Fruit fly (Drosophila melanogaster) whole organism, embryonic: ENCODE measurements around the gene CG42305.

ENCODE experiments used
- Ada2b ChIP-seq: fragments of 200-800 bp; sonication (Bioruptor generic); IDR thresholded peaks from 2 replicates; pipeline ENCODE4 v1.3.6; 2022; ENCODE audit warnings: missing biosample characterization, missing genetic modification characterization
- Aef1 ChIP-seq: fragments of 200-800 bp; sonication (Bioruptor generic); IDR thresholded peaks from 3 replicates; pipeline ENCODE4 v1.3.6; 2022; ENCODE audit warnings: missing biosample characterization, missing genetic modification characterization
- Atf3 ChIP-seq: fragments of 200-800 bp; sonication (Bioruptor generic); optimal IDR thresholded peaks from 3 replicates; lab custom pipeline; 2016; ENCODE audit warnings: missing biosample characterization, missing genetic modification characterization
- Atf6 ChIP-seq: fragments of 200-800 bp; sonication (Bioruptor generic); IDR thresholded peaks from 2 replicates; pipeline ENCODE4 v1.3.6; 2022; ENCODE audit warnings: missing biosample characterization, missing genetic modification characterization
- Bdp1 ChIP-seq: fragments of 200-800 bp; sonication (Bioruptor generic); optimal IDR thresholded peaks from 3 replicates; lab custom pipeline; 2016; ENCODE audit warnings: missing biosample characterization, missing genetic modification characterization
- Bteb2 ChIP-seq: fragments of 200-800 bp; sonication (Bioruptor generic); optimal IDR thresholded peaks from 2 replicates; lab custom pipeline; 2016; ENCODE audit warnings: missing biosample characterization, missing genetic modification characterization
- CG1024 ChIP-seq: fragments of 200-800 bp; sonication (Bioruptor generic); IDR thresholded peaks from 2 replicates; pipeline ENCODE4 v1.3.6; 2022; ENCODE audit warnings: missing biosample characterization, missing genetic modification characterization
- CG10321 ChIP-seq: fragments of 200-800 bp; sonication (Bioruptor generic); IDR thresholded peaks from 2 replicates; pipeline ENCODE4 v1.3.6; 2022; ENCODE audit warnings: missing biosample characterization, missing genetic modification characterization
- CG12659 ChIP-seq: fragments of 200-800 bp; sonication (Bioruptor generic); optimal IDR thresholded peaks from 3 replicates; lab custom pipeline; 2017; ENCODE audit warnings: mild to moderate bottlenecking, missing biosample characterization, missing genetic modification reagents, missing genetic modification characterization
- CG13296 ChIP-seq: fragments of 200-800 bp; sonication (Bioruptor generic); optimal IDR thresholded peaks from 3 replicates; lab custom pipeline; 2018; ENCODE audit warnings: missing biosample characterization, mild to moderate bottlenecking, missing genetic modification characterization
- CG15073 ChIP-seq: fragments of 200-800 bp; sonication (Bioruptor generic); optimal IDR thresholded peaks from 2 replicates; lab custom pipeline; 2016; ENCODE audit warnings: missing biosample characterization, missing genetic modification characterization
- CG15269 ChIP-seq: fragments of 200-800 bp; sonication (Bioruptor generic); optimal IDR thresholded peaks from 2 replicates; lab custom pipeline; 2018; ENCODE audit warnings: missing biosample characterization, mild to moderate bottlenecking, missing genetic modification characterization, moderate library complexity
- CG15514 ChIP-seq: fragments of 200-800 bp; sonication (Bioruptor generic); optimal IDR thresholded peaks from 3 replicates; lab custom pipeline; 2017; ENCODE audit warnings: missing biosample characterization, missing genetic modification characterization, mild to moderate bottlenecking, moderate library complexity, missing genetic modification reagents
- CG1603 ChIP-seq: fragments of 200-800 bp; sonication (Bioruptor generic); optimal IDR thresholded peaks from 2 replicates; lab custom pipeline; 2019; ENCODE audit warnings: missing biosample characterization, mild to moderate bottlenecking, missing genetic modification characterization, moderate library complexity
- CG16779 ChIP-seq: fragments of 200-800 bp; sonication (Bioruptor generic); IDR thresholded peaks from 2 replicates; pipeline ENCODE4 v1.3.6; 2022; ENCODE audit warnings: missing biosample characterization, missing genetic modification characterization
- CG17568 ChIP-seq: fragments of 200-800 bp; sonication (Bioruptor generic); optimal IDR thresholded peaks from 2 replicates; lab custom pipeline; 2018; ENCODE audit warnings: missing biosample characterization, mild to moderate bottlenecking, missing genetic modification characterization, moderate library complexity
- CG2202 ChIP-seq: fragments of 200-800 bp; sonication (Bioruptor generic); optimal IDR thresholded peaks from 2 replicates; lab custom pipeline; 2018; ENCODE audit warnings: missing biosample characterization, mild to moderate bottlenecking, missing genetic modification characterization
- CG3065 ChIP-seq: fragments of 200-800 bp; sonication (Bioruptor generic); optimal IDR thresholded peaks from 2 replicates; lab custom pipeline; 2016; ENCODE audit warnings: missing biosample characterization, missing genetic modification characterization
- CG31224 ChIP-seq: fragments of 200-800 bp; sonication (Bioruptor generic); IDR thresholded peaks from 2 replicates; pipeline ENCODE4 v1.3.6; 2022; ENCODE audit warnings: missing biosample characterization, missing genetic modification characterization
- CG32772 ChIP-seq: fragments of 200-800 bp; sonication (Bioruptor generic); IDR thresholded peaks from 2 replicates; pipeline ENCODE4 v1.3.6; 2022; ENCODE audit warnings: missing biosample characterization, missing genetic modification characterization
- CG6175 ChIP-seq: fragments of 200-800 bp; sonication (Bioruptor generic); IDR thresholded peaks from 3 replicates; pipeline ENCODE4 v1.3.6; 2022; ENCODE audit warnings: missing biosample characterization, missing genetic modification characterization
- CG6813 ChIP-seq: fragments of 200-800 bp; sonication (Bioruptor generic); optimal IDR thresholded peaks from 2 replicates; lab custom pipeline; 2017; ENCODE audit warnings: missing biosample characterization, missing genetic modification characterization, mild to moderate bottlenecking, moderate library complexity, missing genetic modification reagents
- CG8765 ChIP-seq: fragments of 200-800 bp; sonication (Bioruptor generic); IDR thresholded peaks from 2 replicates; pipeline ENCODE4 v1.3.6; 2022; ENCODE audit warnings: missing biosample characterization, missing genetic modification characterization
- CG9876 ChIP-seq: fragments of 200-800 bp; sonication (Bioruptor generic); optimal IDR thresholded peaks from 2 replicates; lab custom pipeline; 2016; ENCODE audit warnings: missing biosample characterization, missing genetic modification characterization
- D19A ChIP-seq: fragments of 200-800 bp; optimal IDR thresholded peaks from 3 replicates; lab custom pipeline; 2019; ENCODE audit warnings: missing biosample characterization, mild to moderate bottlenecking, missing genetic modification characterization, moderate library complexity
- D19B ChIP-seq: fragments of 200-800 bp; sonication (Bioruptor generic); optimal IDR thresholded peaks from 2 replicates; lab custom pipeline; 2017; ENCODE audit warnings: missing biosample characterization, mild to moderate bottlenecking, missing genetic modification characterization
- Dad ChIP-seq: fragments of 200-800 bp; sonication (Bioruptor generic); optimal IDR thresholded peaks from 3 replicates; lab custom pipeline; 2016; ENCODE audit warnings: missing biosample characterization, missing genetic modification characterization
- Ets65A ChIP-seq: fragments of 200-800 bp; sonication (Bioruptor generic); peaks from one replicate; lab custom pipeline; 2016; ENCODE audit warnings: missing biosample characterization, missing genetic modification characterization
- Fer2 ChIP-seq: fragments of 200-800 bp; sonication (Bioruptor generic); optimal IDR thresholded peaks from 2 replicates; lab custom pipeline; 2018; ENCODE audit warnings: missing biosample characterization, mild to moderate bottlenecking, missing genetic modification characterization, moderate library complexity
- Jarid2 ChIP-seq: fragments of 200-800 bp; sonication (Bioruptor generic); optimal IDR thresholded peaks from 3 replicates; lab custom pipeline; 2017; ENCODE audit warnings: mild to moderate bottlenecking, missing biosample characterization, missing genetic modification reagents, missing genetic modification characterization
- Ptx1 ChIP-seq: fragments of 200-800 bp; sonication (Bioruptor generic); IDR thresholded peaks from 2 replicates; pipeline ENCODE4 v1.3.6; 2022; ENCODE audit warnings: missing biosample characterization, missing genetic modification characterization
- Ravus ChIP-seq: fragments of 200-800 bp; sonication (Bioruptor generic); IDR thresholded peaks from 2 replicates; pipeline ENCODE4 v1.3.6; 2022; ENCODE audit warnings: missing biosample characterization, missing genetic modification characterization
- ac ChIP-seq: fragments of 200-800 bp; sonication (Bioruptor generic); optimal IDR thresholded peaks from 3 replicates; lab custom pipeline; 2017; ENCODE audit warnings: missing biosample characterization, mild to moderate bottlenecking, missing genetic modification characterization
- aop ChIP-seq: fragments of 200-800 bp; sonication (Bioruptor generic); IDR thresholded peaks from 2 replicates; pipeline ENCODE4 v1.3.6; 2022; ENCODE audit warnings: missing biosample characterization, missing genetic modification characterization
- bcd ChIP-seq: fragments of 200-800 bp; sonication (Bioruptor generic); optimal IDR thresholded peaks from 2 replicates; lab custom pipeline; 2017; ENCODE audit warnings: missing biosample characterization, mild to moderate bottlenecking, missing genetic modification characterization
- cad ChIP-seq: fragments of >200 bp; optimal IDR thresholded peaks from 2 replicates; lab custom pipeline; 2017; ENCODE audit warnings: missing biosample characterization, missing genetic modification characterization
- chif ChIP-seq, 2 experiments: fragments of 200-800 bp; sonication (Bioruptor generic); optimal IDR thresholded peaks; 3 replicates each; lab custom pipeline; 2016; ENCODE audit warnings: missing biosample characterization in 2 of 2, missing genetic modification characterization in 2 of 2
- dysf ChIP-seq: fragments of 200-800 bp; sonication (Bioruptor generic); IDR thresholded peaks from 3 replicates; pipeline ENCODE4 v1.3.6; 2022; ENCODE audit warnings: missing biosample characterization, missing genetic modification characterization
- gcm2 ChIP-seq: fragments of 200-800 bp; sonication (Bioruptor generic); optimal IDR thresholded peaks from 2 replicates; lab custom pipeline; 2016; ENCODE audit warnings: missing biosample characterization, missing genetic modification characterization
- her ChIP-seq: fragments of 200-800 bp; sonication (Bioruptor generic); optimal IDR thresholded peaks from 2 replicates; lab custom pipeline; 2016; ENCODE audit warnings: missing biosample characterization, missing genetic modification characterization
- inv ChIP-seq: fragments of 200-800 bp; sonication (Bioruptor generic); IDR thresholded peaks from 2 replicates; pipeline ENCODE4 v1.3.6; 2022; ENCODE audit warnings: missing biosample characterization, missing genetic modification characterization; ENCODE audit not compliant: partially characterized antibody
- pnt ChIP-seq: fragments of 200-800 bp; sonication (Bioruptor generic); optimal IDR thresholded peaks from 3 replicates; lab custom pipeline; 2016; ENCODE audit warnings: missing biosample characterization, missing genetic modification characterization
- prd ChIP-seq, 3 experiments: fragments of >200 bp in 2 of 3; fragments of 200-800 bp in 1 of 3; sonication (Bioruptor generic) in 1 of 3; optimal IDR thresholded peaks in 2 of 3; IDR thresholded peaks in 1 of 3; 2 replicates in 2 of 3; 3 replicates in 1 of 3; pipeline versions ENCODE4 v1.3.6 to Lab custom; 2017 to 2022; ENCODE audit warnings: missing biosample characterization in 1 of 3, missing genetic modification characterization in 1 of 3
- pum ChIP-seq: fragments of 200-800 bp; sonication (Bioruptor generic); optimal IDR thresholded peaks from 2 replicates; lab custom pipeline; 2016; ENCODE audit warnings: missing biosample characterization, missing genetic modification characterization
- ranshi ChIP-seq: fragments of 200-800 bp; sonication (Bioruptor generic); IDR thresholded peaks from 2 replicates; pipeline ENCODE4 v1.3.6; 2022; ENCODE audit warnings: missing biosample characterization, missing genetic modification characterization
- schlank ChIP-seq: fragments of 200-800 bp; sonication (Bioruptor generic); optimal IDR thresholded peaks from 2 replicates; lab custom pipeline; 2018; ENCODE audit warnings: missing biosample characterization, mild to moderate bottlenecking, missing genetic modification characterization
- sqz ChIP-seq: fragments of 200-800 bp; sonication (Bioruptor generic); optimal IDR thresholded peaks from 3 replicates; lab custom pipeline; 2018; ENCODE audit warnings: missing biosample characterization, mild to moderate bottlenecking, missing genetic modification characterization
- stwl ChIP-seq: fragments of 200-800 bp; sonication (Bioruptor generic); optimal IDR thresholded peaks from 3 replicates; lab custom pipeline; 2018; ENCODE audit warnings: missing biosample characterization, mild to moderate bottlenecking, missing genetic modification characterization, moderate library complexity
- wor ChIP-seq: fragments of 200-800 bp; sonication (Bioruptor generic); IDR thresholded peaks from 2 replicates; pipeline ENCODE4 v1.3.6; 2022; ENCODE audit warnings: missing biosample characterization, missing genetic modification characterization
- yki ChIP-seq: fragments of >200 bp; optimal IDR thresholded peaks from 3 replicates; lab custom pipeline; 2018

CG42305 gene

DNA sequence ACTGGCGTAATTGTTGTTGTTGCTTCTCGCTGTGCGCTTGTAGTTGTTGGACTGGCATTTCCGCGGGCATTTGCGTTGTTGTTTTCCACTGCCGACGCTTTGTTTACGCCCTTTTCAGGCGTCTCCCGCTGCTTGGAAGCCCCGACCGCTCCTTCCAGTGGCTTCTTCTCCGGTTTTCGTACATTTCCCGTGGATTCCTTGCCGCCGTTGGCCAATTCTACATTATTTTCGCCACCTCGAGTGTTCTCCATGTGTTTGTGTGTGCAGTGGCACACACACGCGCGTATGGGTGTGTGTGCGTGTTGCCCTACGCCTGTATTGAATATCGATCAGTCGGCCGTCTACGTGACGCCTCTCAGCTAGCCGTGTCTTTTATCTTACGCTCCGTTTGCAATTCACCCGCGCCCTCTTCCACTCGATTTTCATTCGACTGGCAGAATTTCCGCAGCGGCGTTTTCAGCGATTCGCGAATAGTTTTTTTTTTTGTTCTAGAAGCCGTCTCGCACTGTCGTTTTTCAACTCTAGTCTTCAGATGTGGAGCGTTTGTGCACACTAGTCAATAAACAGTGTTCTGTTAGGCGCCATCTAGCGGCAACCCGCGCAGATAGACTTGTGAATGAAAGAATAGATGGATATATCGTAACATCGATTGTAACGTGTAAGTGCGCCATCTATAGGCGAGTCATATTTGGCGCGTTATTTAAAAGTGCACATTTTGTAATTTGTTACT lies 26.9 kb downstream of the CG42305 start, which contains the start of gene CG10600 (continued):
- peak; percentile 85 for TF ChIP-seq Dad (GFP tag; lab: Kevin White, UChicago)
- TF ChIP-seq gcm2 = peak; percentile 75
- no peak for TF ChIP-seq CG15269 (tag; lab: Kevin White, UChicago)
- peak; percentile 45 for TF ChIP-seq D19B (GFP tag; lab: Kevin White, UChicago)
- TF ChIP-seq CG32772 (GFP tag; lab: Robert Waterston, UW) = peak; percentile 91
- peak; percentile 92 for TF ChIP-seq CG1603
- 0 out of 2 replicates have a peak, but pooled peaks have one; percentile 12 for TF ChIP-seq wor (GFP tag; lab: Robert Waterston, UW)
- TF ChIP-seq aop = no peak
- peak; percentile 59; the same call in 1 of the 2 replicates for TF ChIP-seq Atf6 (GFP tag; lab: Robert Waterston, UW)
- TF ChIP-seq CG6175 = peak; percentile 51; the same call in 1 of the 3 replicates
- peak; percentile 30 for TF ChIP-seq ac
- TF ChIP-seq chif (GFP tag; optimal IDR thresholded peaks at IDR 0.05; lab: Kevin White, UChicago) = peak; percentile 79 to 83
- TF ChIP-seq Jarid2 = peak; percentile 60
- peak; percentile 99 for TF ChIP-seq Ets65A (GFP tag; lab: Kevin White, UChicago)
- TF ChIP-seq pnt = peak; percentile 73
- no peak for TF ChIP-seq D19A (tag; lab: Kevin White, UChicago)
- no peak for TF ChIP-seq cad (GFP tag; lab: Kevin White, UChicago)
- TF ChIP-seq prd (optimal IDR thresholded peaks at IDR 0.05; lab: Kevin White, UChicago) = no peak
- peak; percentile 54; the same call in 2 of the 3 replicates for TF ChIP-seq prd (GFP tag; IDR thresholded peaks at IDR 0.05; lab: Robert Waterston, UW)
- peak; percentile 69 for TF ChIP-seq Ptx1 (GFP tag; lab: Robert Waterston, UW)
- peak; percentile 80 for TF ChIP-seq Bteb2 (GFP tag; lab: Kevin White, UChicago)
- TF ChIP-seq CG15073 (GFP tag; lab: Kevin White, UChicago) = no peak
- TF ChIP-seq CG17568 = no peak
- peak; percentile 95 for TF ChIP-seq stwl (tag; lab: Kevin White, UChicago)
- TF ChIP-seq Fer2 (tag; lab: Kevin White, UChicago) = peak; percentile 41
- peak; percentile 77 for TF ChIP-seq dysf (GFP tag; lab: Robert Waterston, UW)
- TF ChIP-seq schlank (tag; lab: Kevin White, UChicago) = peak; percentile 77
- peak; percentile 89 for TF ChIP-seq her (GFP tag; lab: Kevin White, UChicago)
- TF ChIP-seq Aef1 = peak; percentile 53
- peak; percentile 83 for TF ChIP-seq inv (GFP tag; lab: Robert Waterston, UW)
- peak; percentile 69 for TF ChIP-seq CG1024 (GFP tag; lab: Robert Waterston, UW)
- peak; percentile 86 for TF ChIP-seq pum (GFP tag; lab: Kevin White, UChicago)
- TF ChIP-seq CG8765 (GFP tag; lab: Robert Waterston, UW) = peak; percentile 43; the same call in 1 of the 2 replicates
- peak; percentile 93 for TF ChIP-seq CG12659 (GFP tag; lab: Kevin White, UChicago)
- peak; percentile 82 for TF ChIP-seq bcd (GFP tag; lab: Kevin White, UChicago)
- TF ChIP-seq CG31224 (GFP tag; lab: Robert Waterston, UW) = peak; percentile 52
- TF ChIP-seq Atf3 = peak; percentile 84
- peak; percentile 65 for TF ChIP-seq CG13296 (GFP tag; lab: Kevin White, UChicago)
- peak; percentile 84 for TF ChIP-seq CG3065
- peak; percentile 62 for TF ChIP-seq ranshi (GFP tag; lab: Robert Waterston, UW)
- TF ChIP-seq CG16779 (GFP tag; lab: Robert Waterston, UW) = peak; percentile 74
- no peak for TF ChIP-seq yki (lab: Kevin White, UChicago)
- peak; percentile 99 for TF ChIP-seq sqz (GFP tag; lab: Kevin White, UChicago)
- TF ChIP-seq CG9876 (GFP tag; lab: Kevin White, UChicago) = peak; percentile 85
- TF ChIP-seq CG15514 (GFP tag; lab: Kevin White, UChicago) = peak; percentile 95
- peak; percentile 84 for TF ChIP-seq Bdp1 (GFP tag; lab: Kevin White, UChicago)
- TF ChIP-seq Ada2b (GFP tag; lab: Robert Waterston, UW) = peak; percentile 44
- TF ChIP-seq CG2202 (tag; lab: Kevin White, UChicago) = peak; percentile 44
- no peak for TF ChIP-seq Ravus (GFP tag; lab: Robert Waterston, UW)
- 0 out of 2 replicates have a peak, but pooled peaks have one; percentile 51 for TF ChIP-seq CG10321
- TF ChIP-seq CG6813 (GFP tag; lab: Kevin White, UChicago) = peak; percentile 56
